Worm (Caenorhabditis elegans) whole organism, L2 larva: Measurements from ENCODE around the gene fbxb-47.

Experiments used
- alr-1 ChIP-seq: fragments of 150-350 bp; optimal IDR thresholded peaks from 2 replicates; lab custom pipeline; 2014; ENCODE audit warnings: missing biosample characterization, missing genetic modification characterization
- aly-2 ChIP-seq: fragments of 150-350 bp; optimal IDR thresholded peaks from 2 replicates; lab custom pipeline; 2014; ENCODE audit warnings: missing biosample characterization, missing genetic modification characterization
- blmp-1 ChIP-seq: sonication (generic microtip); optimal IDR thresholded peaks from 2 replicates; lab custom pipeline; 2017; ENCODE audit warnings: missing genetic modification characterization, mild to moderate bottlenecking, missing compliant biosample characterization, antibody characterized with exemption, moderate library complexity; ENCODE audit not compliant: insufficient read depth
- ceh-16 ChIP-seq: fragments of 150-350 bp; optimal IDR thresholded peaks from 2 replicates; lab custom pipeline; 2014; ENCODE audit warnings: missing biosample characterization, missing genetic modification characterization
- ceh-82 ChIP-seq: fragments of 150-350 bp; optimal IDR thresholded peaks from 2 replicates; lab custom pipeline; 2014; ENCODE audit warnings: missing biosample characterization, missing genetic modification characterization
- crh-2 ChIP-seq: sonication (generic microtip); optimal IDR thresholded peaks from 2 replicates; lab custom pipeline; 2017; ENCODE audit warnings: missing biosample characterization, missing genetic modification characterization
- egl-27 ChIP-seq: sonication (generic microtip); optimal IDR thresholded peaks from 3 replicates; lab custom pipeline; 2017; ENCODE audit warnings: missing biosample characterization, missing genetic modification reagents, missing genetic modification characterization
- elt-3 ChIP-seq: sonication (generic microtip); optimal IDR thresholded peaks from 2 replicates; lab custom pipeline; 2017; ENCODE audit warnings: missing biosample characterization, missing genetic modification characterization
- fos-1 ChIP-seq: fragments of 150-350 bp; optimal IDR thresholded peaks from 2 replicates; lab custom pipeline; 2014; ENCODE audit warnings: missing biosample characterization, missing genetic modification characterization
- lin-11 ChIP-seq: fragments of 150-350 bp; sonication (generic microtip); optimal IDR thresholded peaks from 2 replicates; lab custom pipeline; 2014; ENCODE audit warnings: missing biosample characterization, missing genetic modification characterization, inconsistent platforms, mixed read lengths
- lsy-2 ChIP-seq, 2 experiments: fragments of 150-350 bp in 1 of 2; sonication (generic microtip) in 1 of 2; optimal IDR thresholded peaks; 2 replicates each; lab custom pipeline; 2014 to 2017; ENCODE audit warnings: missing biosample characterization in 2 of 2, missing genetic modification characterization in 2 of 2
- mdl-1 ChIP-seq, 2 experiments: fragments of 150-350 bp in 1 of 2; sonication (generic microtip) in 1 of 2; optimal IDR thresholded peaks; 2 replicates each; lab custom pipeline; 2017; ENCODE audit warnings: missing biosample characterization in 2 of 2, missing genetic modification characterization in 2 of 2
- nhr-10 ChIP-seq: sonication (generic microtip); optimal IDR thresholded peaks from 2 replicates; lab custom pipeline; 2017; ENCODE audit warnings: missing biosample characterization, missing genetic modification characterization
- nhr-11 ChIP-seq: fragments of 150-350 bp; optimal IDR thresholded peaks from 2 replicates; lab custom pipeline; 2014; ENCODE audit warnings: missing biosample characterization, missing genetic modification characterization
- nhr-12 ChIP-seq: fragments of 150-350 bp; optimal IDR thresholded peaks from 2 replicates; lab custom pipeline; 2014; ENCODE audit warnings: missing biosample characterization, missing genetic modification characterization
- nhr-129 ChIP-seq: fragments of 150-350 bp; optimal IDR thresholded peaks from 2 replicates; lab custom pipeline; 2014; ENCODE audit warnings: missing biosample characterization, missing genetic modification characterization
- nhr-21 ChIP-seq: fragments of 150-350 bp; optimal IDR thresholded peaks from 2 replicates; lab custom pipeline; 2014; ENCODE audit warnings: missing biosample characterization, missing genetic modification characterization
- nhr-23 ChIP-seq: fragments of 150-350 bp; optimal IDR thresholded peaks from 2 replicates; lab custom pipeline; 2014; ENCODE audit warnings: missing biosample characterization, missing genetic modification reagents, missing genetic modification characterization
- nhr-237 ChIP-seq: fragments of 150-350 bp; optimal IDR thresholded peaks from 2 replicates; lab custom pipeline; 2014; ENCODE audit warnings: missing biosample characterization, missing genetic modification characterization
- nhr-25 ChIP-seq: fragments of 150-350 bp; sonication (generic microtip); optimal IDR thresholded peaks from 3 replicates; lab custom pipeline; 2014; ENCODE audit warnings: missing biosample characterization, missing genetic modification characterization
- nhr-6 ChIP-seq: fragments of 150-350 bp; optimal IDR thresholded peaks from 2 replicates; lab custom pipeline; 2014; ENCODE audit warnings: missing biosample characterization, missing genetic modification characterization
- nhr-77 ChIP-seq: fragments of 150-350 bp; optimal IDR thresholded peaks from 2 replicates; lab custom pipeline; 2014; ENCODE audit warnings: missing biosample characterization, missing genetic modification characterization
- peb-1 ChIP-seq: fragments of 150-350 bp; optimal IDR thresholded peaks from 2 replicates; lab custom pipeline; 2014; ENCODE audit warnings: missing biosample characterization, missing genetic modification characterization
- skn-1 ChIP-seq: sonication (generic microtip); optimal IDR thresholded peaks from 2 replicates; lab custom pipeline; 2017; ENCODE audit warnings: missing biosample characterization, missing genetic modification characterization
- sma-3 ChIP-seq: sonication (generic microtip); optimal IDR thresholded peaks from 2 replicates; lab custom pipeline; 2016; ENCODE audit warnings: missing genetic modification reagents, missing genetic modification characterization, missing compliant biosample characterization
- sma-9 ChIP-seq, 2 experiments: fragments of 150-350 bp in 1 of 2; sonication (generic microtip) in 1 of 2; optimal IDR thresholded peaks; 2 replicates each; lab custom pipeline; 2014 to 2016; ENCODE audit warnings: missing genetic modification characterization in 2 of 2, mild to moderate bottlenecking in 1 of 2, missing biosample characterization in 1 of 2, missing compliant biosample characterization in 1 of 2, missing genetic modification reagents in 1 of 2, moderate library complexity in 1 of 2
- snpc-4 ChIP-seq: fragments of 150-350 bp; optimal IDR thresholded peaks from 2 replicates; lab custom pipeline; 2014; ENCODE audit warnings: missing biosample characterization, missing genetic modification characterization
- unc-39 ChIP-seq: fragments of 150-350 bp; optimal IDR thresholded peaks from 2 replicates; lab custom pipeline; 2014; ENCODE audit warnings: missing biosample characterization, missing genetic modification characterization
- unc-55 ChIP-seq: fragments of 150-350 bp; sonication (generic microtip); optimal IDR thresholded peaks from 3 replicates; lab custom pipeline; 2014; ENCODE audit warnings: missing biosample characterization, missing genetic modification reagents, missing genetic modification characterization
- zag-1 ChIP-seq: fragments of 150-350 bp; optimal IDR thresholded peaks from 2 replicates; lab custom pipeline; 2014; ENCODE audit warnings: missing biosample characterization, missing genetic modification characterization
- ztf-1 ChIP-seq: fragments of 200-800 bp; sonication (Bioruptor generic); conservative IDR thresholded peaks from 2 replicates; pipeline ENCODE4 v1.3.6; 2022; ENCODE audit warnings: missing genetic modification characterization, missing compliant biosample characterization
- ztf-11 ChIP-seq: sonication (generic microtip); optimal IDR thresholded peaks from 2 replicates; lab custom pipeline; 2017; ENCODE audit warnings: missing biosample characterization, missing genetic modification characterization
- ztf-4 ChIP-seq: fragments of 150-350 bp; optimal IDR thresholded peaks from 2 replicates; lab custom pipeline; 2014; ENCODE audit warnings: missing biosample characterization, missing genetic modification characterization

Gene fbxb-47

ce11 chrII:1703363-1703762 is at the start of gene fbxb-47:
Gene fbxb-47, minus strand, starts transcription at chrII:1703463.
- TF ChIP-seq nhr-237 (tag; lab: Kevin White, UChicago), result no peak

DNA sequence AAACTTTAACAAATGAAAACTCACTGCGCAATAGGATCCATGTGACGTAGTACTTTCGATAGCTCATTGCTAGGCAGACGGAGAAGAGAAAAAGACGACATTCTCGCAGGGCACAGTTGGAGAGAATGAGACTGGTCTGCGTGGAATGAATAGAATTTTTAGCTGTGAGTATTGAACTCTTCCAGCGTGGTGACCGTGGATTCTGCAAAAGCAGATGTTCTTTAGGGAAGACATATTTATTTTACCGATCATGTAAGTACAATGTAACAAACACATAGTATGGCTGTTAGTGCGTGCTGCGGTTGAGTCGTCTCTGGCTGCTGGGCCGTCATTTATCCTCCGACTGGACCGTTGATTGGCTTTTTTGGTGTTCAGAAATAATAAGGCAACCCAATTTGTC is 49.7 kb upstream of the fbxb-47 start, which contains the start of gene F36H5.9:
Gene F36H5.9 (minus strand): TSS at position 101 of the 400 bp plus-strand sequence.
- no peak for TF ChIP-seq lsy-2 (tag; optimal IDR thresholded peaks at IDR 0.05; lab: Kevin White, UChicago)
- no peak for TF ChIP-seq fos-1 (tag; lab: Kevin White, UChicago)
- no peak for TF ChIP-seq mdl-1 (tag; optimal IDR thresholded peaks at IDR 0.05; lab: Kevin White, UChicago)
- no peak for TF ChIP-seq unc-55
- no peak for TF ChIP-seq sma-3 (GFP tag; lab: Kevin White, UChicago)
- TF ChIP-seq nhr-23, result no peak
- no peak for TF ChIP-seq nhr-77
- no peak for TF ChIP-seq lin-11 (tag; lab: Kevin White, UChicago)
- TF ChIP-seq alr-1 (tag; lab: Kevin White, UChicago), result no peak
- no peak for TF ChIP-seq blmp-1 (tag; lab: Kevin White, UChicago)
- no peak for TF ChIP-seq zag-1 (tag; lab: Kevin White, UChicago)
- no peak for TF ChIP-seq nhr-21 (tag; lab: Kevin White, UChicago)
- no peak for TF ChIP-seq unc-39
- TF ChIP-seq nhr-6, result no peak
- no peak for TF ChIP-seq nhr-11
- no peak for TF ChIP-seq snpc-4 (tag; lab: Kevin White, UChicago)
- no peak for TF ChIP-seq aly-2 (tag; lab: Kevin White, UChicago)
- TF ChIP-seq ceh-82 (tag; lab: Kevin White, UChicago), result no peak
- TF ChIP-seq ztf-11 (tag; lab: Kevin White, UChicago), result no peak
- TF ChIP-seq ztf-4 (tag; lab: Kevin White, UChicago), result no peak
- TF ChIP-seq, all 48 proteins: peak for 0

- TF ChIP-seq lin-11 (tag; lab: Kevin White, UChicago), result no peak
- no peak for TF ChIP-seq aly-2 (tag; lab: Kevin White, UChicago)
- TF ChIP-seq elt-3 (tag; lab: Kevin White, UChicago), result no peak
- no peak for TF ChIP-seq nhr-12 (tag; lab: Kevin White, UChicago)
- TF ChIP-seq crh-2 (tag; lab: Kevin White, UChicago), result no peak
- TF ChIP-seq nhr-129 (tag; lab: Kevin White, UChicago), result no peak
- TF ChIP-seq ztf-11 (tag; lab: Kevin White, UChicago), result no peak
- no peak for TF ChIP-seq lsy-2 (tag; optimal IDR thresholded peaks at IDR 0.05; lab: Kevin White, UChicago)
- no peak for TF ChIP-seq ztf-1
- no peak for TF ChIP-seq egl-27 (tag; lab: Kevin White, UChicago)
- no peak for TF ChIP-seq sma-9 (GFP tag; optimal IDR thresholded peaks at IDR 0.05; lab: Kevin White, UChicago)
- no peak for TF ChIP-seq sma-9 (tag; optimal IDR thresholded peaks at IDR 0.05; lab: Kevin White, UChicago)
- no peak for TF ChIP-seq nhr-10
- TF ChIP-seq nhr-21 (tag; lab: Kevin White, UChicago), result no peak
- TF ChIP-seq mdl-1 (tag; optimal IDR thresholded peaks at IDR 0.05; lab: Kevin White, UChicago), result no peak
- no peak for TF ChIP-seq sma-3 (GFP tag; lab: Kevin White, UChicago)
- TF ChIP-seq unc-39, result no peak
- no peak for TF ChIP-seq skn-1 (tag; lab: Kevin White, UChicago)
- TF ChIP-seq peb-1 (tag; lab: Kevin White, UChicago), result no peak
- TF ChIP-seq ceh-16, result no peak
Observed at ce11 chrII:1750413-1750812, 47.1 kb upstream of the fbxb-47 start, which contains the start of the genes F36H5.13 and F36H5.8. Gene F36H5.13, minus strand, starts transcription at chrII:1750513. Gene F36H5.8, minus strand, starts transcription at chrII:1750686.

DNA sequence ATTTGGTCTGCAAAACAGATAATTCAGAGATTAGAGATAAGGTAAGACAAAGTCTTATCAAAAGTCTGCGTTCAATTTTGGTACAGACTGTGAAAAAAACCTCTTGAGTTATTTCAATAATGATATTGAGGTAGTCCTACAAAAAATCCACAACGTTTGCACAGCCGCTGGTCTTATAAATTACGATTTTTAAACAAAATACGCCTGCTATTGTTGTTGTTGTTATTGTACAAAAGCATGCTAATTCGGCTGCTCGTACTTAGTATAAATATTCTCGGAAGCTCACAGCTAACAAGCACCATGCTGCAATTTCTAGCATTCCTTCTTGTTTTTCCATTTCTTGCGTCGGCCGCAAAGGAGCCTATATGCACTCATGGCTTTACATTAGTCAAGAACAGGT is 40.9 kb upstream of the fbxb-47 start, which contains the start of gene clec-19:
Gene clec-19 (plus strand): TSS at position 301 of the 400 bp plus-strand sequence.
- TF ChIP-seq sma-3 (GFP tag; lab: Kevin White, UChicago) (no peak), sma-9 (GFP tag; optimal IDR thresholded peaks at IDR 0.05; lab: Kevin White, UChicago) (no peak), sma-9 (tag; optimal IDR thresholded peaks at IDR 0.05; lab: Kevin White, UChicago) (no peak), lin-11 (tag; lab: Kevin White, UChicago) (no peak), lsy-2 (tag; optimal IDR thresholded peaks at IDR 0.05; lab: Kevin White, UChicago) (no peak), alr-1 (tag; lab: Kevin White, UChicago) (no peak), nhr-25 (tag; lab: Kevin White, UChicago) (no peak), nhr-21 (tag; lab: Kevin White, UChicago) (no peak), zag-1 (tag; lab: Kevin White, UChicago) (no peak), snpc-4 (tag; lab: Kevin White, UChicago) (no peak), nhr-10 (no peak)
